Worm (Caenorhabditis elegans) whole organism, L4/young adult: ENCODE measurements around the gene col-39.

Experiments used
- W03F9.2 ChIP-seq: fragments of 150-350 bp; optimal IDR thresholded peaks from 2 replicates; lab custom pipeline; 2014; ENCODE audit warnings: missing biosample characterization, missing genetic modification characterization
- dao-5 ChIP-seq: sonication (generic microtip); optimal IDR thresholded peaks from 2 replicates; lab custom pipeline; 2016; ENCODE audit warnings: missing genotype, missing genetic modification characterization, moderate library complexity, missing compliant biosample characterization
- him-1 ChIP-seq: sonication (generic microtip); optimal IDR thresholded peaks from 2 replicates; lab custom pipeline; 2016; ENCODE audit warnings: missing genotype, missing genetic modification reagents, missing genetic modification characterization, missing compliant biosample characterization

ce11 chrII:10705347-10705996, 756 bp downstream of the col-39 start:
- no peak for TF ChIP-seq him-1 (tag; lab: Kevin White, UChicago)
- TF ChIP-seq dao-5 (tag; lab: Kevin White, UChicago), result no peak
- no peak for TF ChIP-seq W03F9.2 (tag; lab: Kevin White, UChicago)
